Worm (Caenorhabditis elegans) whole organism, L1 larva: ENCODE measurements around the gene acs-7.

Source experiments
- C16A3.4 ChIP-seq: fragments of 150-350 bp; optimal IDR thresholded peaks from 2 replicates; lab custom pipeline; 2014; ENCODE audit warnings: missing biosample characterization, missing genetic modification characterization
- C34B4.2 ChIP-seq: sonication (generic microtip); optimal IDR thresholded peaks from 2 replicates; lab custom pipeline; 2017; ENCODE audit warnings: mild to moderate bottlenecking, missing genetic modification characterization, missing compliant biosample characterization
- aha-1 ChIP-seq: fragments of 150-350 bp; optimal IDR thresholded peaks from 2 replicates; lab custom pipeline; 2014; ENCODE audit warnings: missing biosample characterization, missing genetic modification characterization
- alr-1 ChIP-seq: fragments of 200-800 bp; sonication (Bioruptor generic); optimal IDR thresholded peaks from 2 replicates; lab custom pipeline; 2018; ENCODE audit warnings: borderline replicate concordance, mild to moderate bottlenecking, missing genetic modification characterization, missing compliant biosample characterization
- aly-2 ChIP-seq: fragments of 150-350 bp; optimal IDR thresholded peaks from 2 replicates; lab custom pipeline; 2014; ENCODE audit warnings: missing biosample characterization, missing genetic modification characterization
- ama-1 ChIP-seq: fragments of 150-350 bp; optimal IDR thresholded peaks from 2 replicates; lab custom pipeline; 2014
- blmp-1 ChIP-seq: fragments of 150-350 bp; optimal IDR thresholded peaks from 2 replicates; lab custom pipeline; 2014; ENCODE audit warnings: missing biosample characterization, missing genetic modification characterization
- ceh-63 ChIP-seq: fragments of 200-800 bp; sonication (Bioruptor generic); optimal IDR thresholded peaks from 2 replicates; lab custom pipeline; 2018; ENCODE audit warnings: mild to moderate bottlenecking, missing genetic modification characterization, missing compliant biosample characterization
- ceh-8 ChIP-seq: fragments of 200-800 bp; sonication (Bioruptor generic); optimal IDR thresholded peaks from 2 replicates; lab custom pipeline; 2018; ENCODE audit warnings: mild to moderate bottlenecking, missing genetic modification characterization, moderate library complexity, missing compliant biosample characterization
- ceh-82 ChIP-seq, 3 experiments: fragments of 150-350 bp in 1 of 3; sonication (generic microtip) in 2 of 3; optimal IDR thresholded peaks; 2 replicates each; lab custom pipeline; 2014 to 2017; ENCODE audit warnings: missing biosample characterization in 3 of 3, missing genetic modification characterization in 3 of 3
- ceh-90 ChIP-seq: sonication (generic microtip); optimal IDR thresholded peaks from 2 replicates; lab custom pipeline; 2016; ENCODE audit warnings: missing genetic modification characterization, missing compliant biosample characterization
- efl-1 ChIP-seq, 4 experiments: fragments of 150-350 bp; optimal IDR thresholded peaks in 3 of 4; peaks in 1 of 4; 1 replicate in 1 of 4; 2 replicates in 3 of 4; lab custom pipeline; 2014; ENCODE audit warnings: missing biosample characterization in 2 of 4, missing genetic modification characterization in 2 of 4, missing genetic modification reagents in 2 of 4
- efl-3 ChIP-seq: fragments of 200-800 bp; sonication (Bioruptor generic); optimal IDR thresholded peaks from 2 replicates; lab custom pipeline; 2018; ENCODE audit warnings: mild to moderate bottlenecking, missing genetic modification characterization, missing compliant biosample characterization
- egl-13 ChIP-seq: sonication (generic microtip); optimal IDR thresholded peaks from 2 replicates; lab custom pipeline; 2016; ENCODE audit warnings: missing genotype, missing genetic modification reagents, missing genetic modification characterization, missing compliant biosample characterization
- egl-27 ChIP-seq, 2 experiments: fragments of 150-350 bp in 1 of 2; sonication (generic microtip); optimal IDR thresholded peaks; 3 replicates each; lab custom pipeline; 2017 to 2018; ENCODE audit warnings: missing biosample characterization in 2 of 2, missing genetic modification characterization in 2 of 2, missing genetic modification reagents in 2 of 2
- elt-3 ChIP-seq, 6 experiments: fragments of 150-350 bp in 1 of 6; sonication (generic microtip); optimal IDR thresholded peaks; 2 replicates each; lab custom pipeline; 2017 to 2018; ENCODE audit warnings: missing biosample characterization in 6 of 6, missing genetic modification characterization in 6 of 6, inconsistent platforms in 1 of 6
- fkh-10 ChIP-seq: sonication (generic microtip); optimal IDR thresholded peaks from 2 replicates; lab custom pipeline; 2017; ENCODE audit warnings: missing biosample characterization, missing genetic modification reagents, missing genetic modification characterization
- grh-1 ChIP-seq: fragments of 200-800 bp; sonication (Bioruptor generic); IDR thresholded peaks from 2 replicates; pipeline ENCODE4 v1.3.6; 2022; ENCODE audit warnings: missing genetic modification reagents, missing genetic modification characterization, missing compliant biosample characterization
- hlh-17 ChIP-seq: fragments of 200-800 bp; sonication (Bioruptor generic); optimal IDR thresholded peaks from 2 replicates; lab custom pipeline; 2018; ENCODE audit warnings: missing genetic modification characterization, mild to moderate bottlenecking, missing compliant biosample characterization, moderate library complexity, borderline replicate concordance
- hlh-4 ChIP-seq: sonication (generic microtip); optimal IDR thresholded peaks from 2 replicates; lab custom pipeline; 2016; ENCODE audit warnings: mild to moderate bottlenecking, missing genetic modification characterization, missing compliant biosample characterization
- hpl-2 ChIP-seq: fragments of 150-350 bp; optimal IDR thresholded peaks from 2 replicates; lab custom pipeline; 2014; ENCODE audit warnings: missing biosample characterization, missing genetic modification reagents, missing genetic modification characterization
- irx-1 ChIP-seq: sonication (generic microtip); optimal IDR thresholded peaks from 2 replicates; lab custom pipeline; 2016; ENCODE audit warnings: missing genetic modification characterization, missing compliant biosample characterization
- isw-1 ChIP-seq: fragments of 200-800 bp; sonication (Bioruptor generic); IDR thresholded peaks from 2 replicates; pipeline ENCODE4 v1.3.6; 2022; ENCODE audit warnings: missing genetic modification characterization, missing compliant biosample characterization
- lin-15B ChIP-seq: fragments of 150-350 bp; sonication (generic microtip); optimal IDR thresholded peaks from 3 replicates; lab custom pipeline; 2014; ENCODE audit warnings: missing biosample characterization, missing genetic modification characterization
- lsy-2 ChIP-seq, 2 experiments: fragments of 150-350 bp; optimal IDR thresholded peaks; 2 replicates each; lab custom pipeline; 2014; ENCODE audit warnings: missing biosample characterization in 2 of 2, missing genetic modification characterization in 2 of 2
- mdl-1 ChIP-seq, 2 experiments: fragments of 150-350 bp; optimal IDR thresholded peaks; 2 replicates each; lab custom pipeline; 2014 to 2017; ENCODE audit warnings: missing biosample characterization in 2 of 2, missing genetic modification characterization in 2 of 2, inconsistent platforms in 1 of 2
- mef-2 ChIP-seq: fragments of 150-350 bp; optimal IDR thresholded peaks from 2 replicates; lab custom pipeline; 2014; ENCODE audit warnings: missing biosample characterization, missing genetic modification characterization
- nhr-11 ChIP-seq: fragments of 150-350 bp; optimal IDR thresholded peaks from 2 replicates; lab custom pipeline; 2014; ENCODE audit warnings: missing biosample characterization, missing genetic modification characterization
- nhr-20 ChIP-seq: sonication (generic microtip); optimal IDR thresholded peaks from 2 replicates; lab custom pipeline; 2016; ENCODE audit warnings: mild to moderate bottlenecking, missing genetic modification characterization, missing compliant biosample characterization
- nhr-237 ChIP-seq: fragments of 150-350 bp; optimal IDR thresholded peaks from 2 replicates; lab custom pipeline; 2014; ENCODE audit warnings: missing biosample characterization, missing genetic modification characterization
- nhr-47 ChIP-seq: sonication (generic microtip); optimal IDR thresholded peaks from 2 replicates; lab custom pipeline; 2016; ENCODE audit warnings: mild to moderate bottlenecking, missing genetic modification characterization, moderate library complexity, missing compliant biosample characterization
- nhr-71 ChIP-seq: sonication (generic microtip); optimal IDR thresholded peaks from 2 replicates; lab custom pipeline; 2016; ENCODE audit warnings: mild to moderate bottlenecking, missing genetic modification characterization, moderate library complexity, missing compliant biosample characterization
- nhr-77 ChIP-seq: fragments of 150-350 bp; optimal IDR thresholded peaks from 2 replicates; lab custom pipeline; 2014; ENCODE audit warnings: missing biosample characterization, missing genetic modification characterization
- nhr-84 ChIP-seq: sonication (generic microtip); optimal IDR thresholded peaks from 2 replicates; lab custom pipeline; 2017; ENCODE audit warnings: missing biosample characterization, missing genetic modification characterization
- pax-3 ChIP-seq: fragments of 200-800 bp; sonication (Bioruptor generic); optimal IDR thresholded peaks from 2 replicates; lab custom pipeline; 2018; ENCODE audit warnings: mild to moderate bottlenecking, missing genetic modification characterization, moderate library complexity, missing compliant biosample characterization
- pqm-1 ChIP-seq: sonication (generic microtip); optimal IDR thresholded peaks from 3 replicates; lab custom pipeline; 2017; ENCODE audit warnings: missing biosample characterization, missing genetic modification characterization
- rnt-1 ChIP-seq: sonication (generic microtip); optimal IDR thresholded peaks from 2 replicates; lab custom pipeline; 2016; ENCODE audit warnings: mild to moderate bottlenecking, missing genetic modification characterization, moderate library complexity, missing compliant biosample characterization
- skn-1 ChIP-seq: fragments of 150-350 bp; optimal IDR thresholded peaks from 2 replicates; lab custom pipeline; 2014; ENCODE audit warnings: missing biosample characterization, missing genetic modification characterization
- snu-23 ChIP-seq: sonication (generic microtip); optimal IDR thresholded peaks from 2 replicates; lab custom pipeline; 2016; ENCODE audit warnings: missing genetic modification characterization, missing compliant biosample characterization
- sox-4 ChIP-seq: sonication (generic microtip); optimal IDR thresholded peaks from 2 replicates; lab custom pipeline; 2016; ENCODE audit warnings: missing genetic modification characterization, missing compliant biosample characterization
- sptf-1 ChIP-seq: fragments of 150-350 bp; optimal IDR thresholded peaks from 2 replicates; lab custom pipeline; 2014; ENCODE audit warnings: missing biosample characterization, missing genetic modification characterization
- sup-37 ChIP-seq: fragments of 200-800 bp; sonication (Bioruptor generic); optimal IDR thresholded peaks from 2 replicates; lab custom pipeline; 2018; ENCODE audit warnings: mild to moderate bottlenecking, missing genetic modification characterization, missing compliant biosample characterization
- swsn-7 ChIP-seq: sonication (generic microtip); optimal IDR thresholded peaks from 2 replicates; lab custom pipeline; 2016; ENCODE audit warnings: missing genetic modification characterization, missing compliant biosample characterization
- tbx-2 ChIP-seq: sonication (generic microtip); optimal IDR thresholded peaks from 2 replicates; lab custom pipeline; 2016; ENCODE audit warnings: missing genetic modification characterization, missing compliant biosample characterization
- tlp-1 ChIP-seq: fragments of 150-350 bp; optimal IDR thresholded peaks from 2 replicates; lab custom pipeline; 2014; ENCODE audit warnings: missing biosample characterization, missing genetic modification characterization
- unc-30 ChIP-seq: sonication (generic microtip); optimal IDR thresholded peaks from 2 replicates; lab custom pipeline; 2017; ENCODE audit warnings: missing biosample characterization, missing genetic modification characterization
- unc-98 ChIP-seq: fragments of 200-800 bp; sonication (Bioruptor generic); IDR thresholded peaks from 2 replicates; pipeline ENCODE4 v1.3.6; 2022; ENCODE audit warnings: missing genetic modification characterization, missing compliant biosample characterization
- xbp-1 ChIP-seq: sonication (generic microtip); optimal IDR thresholded peaks from 2 replicates; lab custom pipeline; 2016; ENCODE audit warnings: missing genetic modification characterization, missing compliant biosample characterization

Gene acs-7

ce11 chrII:9281595-9281994 lies 10.2 kb upstream of the acs-7 start (continued):
- TF ChIP-seq ceh-82 (tag; optimal IDR thresholded peaks at IDR 0.05; lab: Kevin White, UChicago) (peak in 2 of 3 experiments; percentile 10 to 61), tlp-1 (tag; lab: Kevin White, UChicago) (no peak), lsy-2 (tag; optimal IDR thresholded peaks at IDR 0.05; lab: Kevin White, UChicago) (peak; percentile 26 to 71), pax-3 (tag; lab: Kevin White, UChicago) (no peak), egl-27 (tag; optimal IDR thresholded peaks at IDR 0.05; lab: Kevin White, UChicago) (no peak), sox-4 (tag; lab: Kevin White, UChicago) (no peak), blmp-1 (tag; lab: Kevin White, UChicago) (peak; percentile 75), ama-1 (lab: Kevin White, UChicago) (no peak), fkh-10 (GFP tag; lab: Kevin White, UChicago) (no peak), ceh-90 (no peak), nhr-84 (tag; lab: Kevin White, UChicago) (no peak), nhr-20 (tag; lab: Kevin White, UChicago) (no peak), ceh-8 (GFP tag; lab: Kevin White, UChicago) (no peak), skn-1 (tag; lab: Kevin White, UChicago) (peak; percentile 68), unc-30 (tag; lab: Kevin White, UChicago) (no peak), aly-2 (tag; lab: Kevin White, UChicago) (no peak), egl-13 (no peak), nhr-47 (tag; lab: Kevin White, UChicago) (peak; percentile 4), nhr-237 (tag; lab: Kevin White, UChicago) (no peak), alr-1 (tag; lab: Kevin White, UChicago) (no peak), grh-1 (GFP tag; lab: Robert Waterston, UW) (no peak), xbp-1 (no peak), sup-37 (no peak), nhr-11 (tag; lab: Kevin White, UChicago) (no peak), irx-1 (tag; lab: Kevin White, UChicago) (no peak), elt-3 (tag; optimal IDR thresholded peaks at IDR 0.05; lab: Kevin White, UChicago) (peak in 1 of 6 experiments; percentile 23), lin-15B (tag; lab: Kevin White, UChicago) (no peak), ceh-63 (GFP tag; lab: Kevin White, UChicago) (no peak), C16A3.4 (tag; lab: Kevin White, UChicago) (no peak), nhr-77 (tag; lab: Kevin White, UChicago) (peak; percentile 40), aha-1 (tag; lab: Kevin White, UChicago) (no peak), tbx-2 (no peak), nhr-71 (tag; lab: Kevin White, UChicago) (no peak), pqm-1 (tag; lab: Kevin White, UChicago) (no peak)

DNA sequence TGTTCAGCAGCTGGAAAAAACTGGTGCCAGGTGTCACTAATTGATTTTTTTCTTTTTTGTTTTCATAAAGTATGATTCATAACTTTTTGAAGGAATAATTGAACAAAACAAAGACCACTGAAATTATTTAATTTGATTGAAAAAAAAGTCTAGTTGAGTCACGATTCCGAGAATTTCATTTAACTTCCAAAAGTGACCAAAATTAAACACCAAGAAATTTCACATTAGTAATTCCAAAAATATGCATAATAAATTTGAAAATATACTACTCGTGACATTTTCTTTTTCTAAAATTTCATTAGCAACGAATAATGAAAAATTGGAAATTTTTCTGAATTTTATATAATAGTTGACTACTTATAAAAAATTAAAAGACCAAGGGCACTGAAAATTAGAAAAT lies 9.8 kb upstream of the acs-7 start:
- TF ChIP-seq C34B4.2 (tag; lab: Kevin White, UChicago) (no peak), efl-1 (optimal IDR thresholded peaks at IDR 0.05; lab: Kevin White, UChicago) (no peak), efl-1 (GFP tag; optimal IDR thresholded peaks at IDR 0.05 in 1 of 2; lab: Kevin White, UChicago) (peak in 1 of 2 experiments; percentile 11), unc-30 (tag; lab: Kevin White, UChicago) (no peak)

DNA sequence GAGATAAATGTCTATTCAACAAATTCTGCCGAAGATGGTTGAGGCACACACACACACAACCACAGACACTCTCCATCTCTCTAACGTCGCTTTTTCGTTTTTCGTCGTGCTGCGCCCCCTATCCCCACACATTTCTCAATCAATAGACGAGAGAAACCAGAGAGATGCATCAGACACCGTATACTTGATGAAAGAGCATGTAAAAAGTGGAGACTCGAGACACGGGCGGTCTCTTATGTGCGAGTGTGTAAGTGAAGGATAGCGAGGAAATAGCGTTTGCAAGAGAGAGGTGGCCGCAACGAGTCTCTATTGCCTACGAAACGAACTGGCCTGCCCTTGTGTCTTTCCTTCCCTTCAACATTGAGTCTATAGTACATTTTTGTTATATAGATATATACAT lies 9.0 kb upstream of the acs-7 start:
- peak; percentile 61 for TF ChIP-seq hpl-2
- TF ChIP-seq efl-1 (optimal IDR thresholded peaks at IDR 0.05; lab: Kevin White, UChicago): peak; percentile 80 to 88
- peak; percentile 52 to 88 for TF ChIP-seq efl-1 (GFP tag; optimal IDR thresholded peaks at IDR 0.05 in 1 of 2; lab: Kevin White, UChicago)
- no peak for TF ChIP-seq alr-1 (tag; lab: Kevin White, UChicago)
- peak; percentile 98 for TF ChIP-seq nhr-20 (tag; lab: Kevin White, UChicago)
- TF ChIP-seq fkh-10 (GFP tag; lab: Kevin White, UChicago): peak; percentile 81
- TF ChIP-seq unc-98 (GFP tag; lab: Robert Waterston, UW): no peak
- peak; percentile 76 for TF ChIP-seq ama-1 (lab: Kevin White, UChicago)
- peak; percentile 94 for TF ChIP-seq swsn-7 (tag; lab: Kevin White, UChicago)
- no peak for TF ChIP-seq lin-15B (tag; lab: Kevin White, UChicago)
- TF ChIP-seq mef-2 (tag; lab: Kevin White, UChicago): peak; percentile 57
- peak; percentile 98 for TF ChIP-seq snu-23 (GFP tag; lab: Kevin White, UChicago)
- TF ChIP-seq skn-1 (tag; lab: Kevin White, UChicago): peak; percentile 72
- no peak for TF ChIP-seq hlh-4 (tag; lab: Kevin White, UChicago)
- no peak for TF ChIP-seq sptf-1 (tag; lab: Kevin White, UChicago)
- peak; percentile 62 for TF ChIP-seq isw-1 (GFP tag; lab: Robert Waterston, UW)
- TF ChIP-seq hlh-17 (GFP tag; lab: Kevin White, UChicago): no peak
- TF ChIP-seq mdl-1 (tag; optimal IDR thresholded peaks at IDR 0.05; lab: Kevin White, UChicago): peak in 1 of 2 experiments; percentile 90
- TF ChIP-seq xbp-1: peak; percentile 88
- TF ChIP-seq efl-3 (GFP tag; lab: Kevin White, UChicago): no peak
- peak; percentile 89 for TF ChIP-seq rnt-1 (tag; lab: Kevin White, UChicago)
- peak; percentile 97 for TF ChIP-seq nhr-71 (tag; lab: Kevin White, UChicago)
- TF ChIP-seq tlp-1 (tag; lab: Kevin White, UChicago): no peak
- peak; percentile 94 for TF ChIP-seq tbx-2
